Fruit fly (Drosophila melanogaster) S2 (cell line): ENCODE data around the gene opm.

ENCODE experiments used
- CG8478 ChIP-seq: fragments of >200 bp; optimal IDR thresholded peaks from 2 replicates; lab custom pipeline; 2018
- CTCF ChIP-seq, 2 experiments: fragments of >200 bp; optimal IDR thresholded peaks; 2 replicates each; lab custom pipeline; 2018

DNA sequence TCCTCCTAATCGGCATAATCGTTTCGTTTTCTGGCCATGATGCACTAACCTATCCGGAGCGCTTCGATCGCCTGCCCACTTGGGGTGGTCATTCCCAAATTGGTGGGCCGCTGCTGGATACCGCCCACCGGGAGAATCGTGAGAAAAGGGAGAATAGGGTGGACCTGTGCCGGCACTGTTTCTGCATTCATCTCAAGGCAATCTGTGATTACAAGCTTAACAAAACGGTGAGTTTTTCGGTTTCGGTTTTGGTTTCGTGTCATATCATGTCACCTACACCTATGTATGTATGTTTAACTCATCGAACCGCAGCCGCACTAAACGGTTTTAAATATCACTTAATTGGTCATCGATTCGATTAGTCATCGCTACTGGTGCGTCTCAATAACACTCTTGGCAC lies 41.5 kb downstream of the opm start:
- TF ChIP-seq CTCF (optimal IDR thresholded peaks at IDR 0.05; lab: Kevin White, UChicago), result no peak
- TF ChIP-seq CG8478, result no peak
